Worm (Caenorhabditis elegans) whole organism, L3 larva: Measurements from ENCODE around the gene F26F2.10.
A peak's percentile ranks its signal among the peaks of the same experiment; 100 is the strongest.

Source experiments
- aly-2 ChIP-seq: fragments of 150-350 bp; optimal IDR thresholded peaks from 2 replicates; lab custom pipeline; 2014; ENCODE audit warnings: missing biosample characterization, missing genetic modification characterization
- ama-1 ChIP-seq: fragments of 150-350 bp; optimal IDR thresholded peaks from 2 replicates; lab custom pipeline; 2018
- nhr-237 ChIP-seq: fragments of 150-350 bp; optimal IDR thresholded peaks from 2 replicates; lab custom pipeline; 2014; ENCODE audit warnings: missing biosample characterization, missing genetic modification characterization
- nhr-76 ChIP-seq: fragments of 150-350 bp; sonication (generic microtip); optimal IDR thresholded peaks from 5 replicates; lab custom pipeline; 2014; ENCODE audit warnings: missing biosample characterization, missing genetic modification characterization
- pha-4 ChIP-seq: fragments of 150-350 bp; optimal IDR thresholded peaks from 2 replicates; lab custom pipeline; 2014; ENCODE audit warnings: missing biosample characterization, missing genetic modification reagents, missing genetic modification characterization
- pqm-1 ChIP-seq: fragments of 150-350 bp; optimal IDR thresholded peaks from 2 replicates; lab custom pipeline; 2017; ENCODE audit warnings: missing biosample characterization, missing genetic modification characterization, inconsistent platforms
- ztf-4 ChIP-seq: fragments of 150-350 bp; optimal IDR thresholded peaks from 2 replicates; lab custom pipeline; 2014; ENCODE audit warnings: missing biosample characterization, missing genetic modification characterization

DNA sequence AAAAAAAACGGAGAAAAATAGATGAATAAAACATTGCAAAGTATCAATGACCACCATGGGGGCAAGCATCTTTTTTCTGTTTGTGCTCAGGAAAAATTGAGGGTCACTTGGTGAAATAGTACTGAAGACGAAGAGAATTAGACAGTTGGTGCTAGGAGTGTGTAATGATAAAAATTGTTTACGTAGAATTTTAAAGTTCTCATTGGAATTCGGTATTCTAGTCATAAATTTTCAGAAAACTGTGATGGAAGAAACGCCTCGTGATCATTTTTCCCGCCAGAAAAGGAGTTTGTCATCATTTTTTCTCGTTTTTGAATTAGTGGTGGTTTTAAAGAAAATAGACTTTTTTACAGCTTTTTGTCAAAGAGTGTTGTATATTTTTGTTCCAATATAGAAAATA is 50.0 kb downstream of the F26F2.10 start:
- TF ChIP-seq nhr-76 (tag; lab: Kevin White, UChicago) (no peak), ztf-4 (tag; lab: Kevin White, UChicago) (no peak), aly-2 (tag; lab: Kevin White, UChicago) (no peak), nhr-237 (tag; lab: Kevin White, UChicago) (no peak), pha-4 (tag; lab: Kevin White, UChicago) (peak; percentile 16), pqm-1 (no peak), ama-1 (no peak)
